Fruit fly (Drosophila melanogaster) Kc167 (cell line): ENCODE data around the gene CG43246.

Source experiments
- Myc ChIP-seq: fragments of >200 bp; optimal IDR thresholded peaks from 2 replicates; lab custom pipeline; 2017; ENCODE audit warnings: missing external identifiers
- Sin3A ChIP-seq: fragments of >200 bp; optimal IDR thresholded peaks from 2 replicates; lab custom pipeline; 2018; ENCODE audit warnings: missing external identifiers
- h ChIP-seq: fragments of >200 bp; optimal IDR thresholded peaks from 3 replicates; lab custom pipeline; 2018; ENCODE audit warnings: missing external identifiers
- insv ChIP-seq: fragments of >200 bp; optimal IDR thresholded peaks from 3 replicates; lab custom pipeline; 2018; ENCODE audit warnings: missing external identifiers
- psq ChIP-seq: fragments of >200 bp; optimal IDR thresholded peaks from 2 replicates; lab custom pipeline; 2017; ENCODE audit warnings: missing external identifiers
- ttk ChIP-seq: sonication (Bioruptor generic); optimal IDR thresholded peaks from 2 replicates; lab custom pipeline; 2017; ENCODE audit warnings: missing external identifiers

DNA sequence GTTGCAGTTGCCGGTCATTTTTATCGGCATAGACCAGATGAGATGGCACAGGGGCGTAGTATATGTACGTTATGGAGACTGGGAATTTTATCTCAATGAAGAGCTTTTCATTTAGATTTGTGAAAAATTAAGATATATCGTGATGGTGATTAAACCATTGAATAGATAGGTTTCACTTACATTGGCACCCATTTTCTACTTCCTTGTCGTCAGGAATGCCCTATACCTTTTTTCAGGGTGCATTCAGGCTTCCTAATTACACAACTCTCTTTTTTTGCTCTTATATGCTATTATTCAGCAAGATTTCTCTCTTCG is 16.4 kb downstream of the CG43246 start:
- TF ChIP-seq Myc (lab: Kevin White, UChicago): no peak
- TF ChIP-seq psq (lab: Kevin White, UChicago): no peak
- no peak for TF ChIP-seq ttk (lab: Kevin White, UChicago)
- TF ChIP-seq h (lab: Kevin White, UChicago): no peak
- TF ChIP-seq insv: no peak
- TF ChIP-seq Sin3A (lab: Kevin White, UChicago): no peak
